Fruit fly (Drosophila melanogaster) whole organism, prepupa: ENCODE results near the gene CG6330.

Experiments
- Blimp-1 ChIP-seq: fragments of 200-800 bp; sonication (Bioruptor generic); optimal IDR thresholded peaks from 3 replicates; lab custom pipeline; 2017; ENCODE audit warnings: missing biosample characterization, missing genetic modification characterization, mild to moderate bottlenecking, moderate library complexity, missing genetic modification reagents
- CG10631 ChIP-seq: fragments of 200-800 bp; sonication (Bioruptor generic); optimal IDR thresholded peaks from 2 replicates; lab custom pipeline; 2016; ENCODE audit warnings: missing biosample characterization, missing genetic modification characterization
- CG10669 ChIP-seq: fragments of 200-800 bp; sonication (Bioruptor generic); optimal IDR thresholded peaks from 3 replicates; lab custom pipeline; 2018; ENCODE audit warnings: missing biosample characterization, mild to moderate bottlenecking, missing genetic modification characterization, moderate library complexity
- CG11902 ChIP-seq: fragments of 200-800 bp; sonication (Bioruptor generic); optimal IDR thresholded peaks from 3 replicates; lab custom pipeline; 2016; ENCODE audit warnings: missing biosample characterization, missing genetic modification characterization
- CG15336 ChIP-seq: fragments of 200-800 bp; sonication (Bioruptor generic); IDR thresholded peaks from 2 replicates; pipeline ENCODE4 v1.3.6; 2022; ENCODE audit warnings: missing biosample characterization, missing genetic modification characterization
- CG31627 ChIP-seq: fragments of 200-800 bp; sonication (Bioruptor generic); optimal IDR thresholded peaks from 3 replicates; lab custom pipeline; 2016; ENCODE audit warnings: missing biosample characterization, missing genetic modification characterization
- CG32006 ChIP-seq: fragments of 200-800 bp; sonication (Bioruptor generic); optimal IDR thresholded peaks from 3 replicates; lab custom pipeline; 2017; ENCODE audit warnings: missing biosample characterization, mild to moderate bottlenecking, missing genetic modification characterization
- CG34406 ChIP-seq: fragments of 200-800 bp; sonication (Bioruptor generic); optimal IDR thresholded peaks from 3 replicates; lab custom pipeline; 2016; ENCODE audit warnings: missing biosample characterization, missing genetic modification characterization
- CG3919 ChIP-seq: fragments of 200-800 bp; sonication (Bioruptor generic); optimal IDR thresholded peaks from 3 replicates; lab custom pipeline; 2016; ENCODE audit warnings: missing biosample characterization, missing genetic modification characterization
- CG6792 ChIP-seq: fragments of 200-800 bp; sonication (Bioruptor generic); optimal IDR thresholded peaks from 3 replicates; lab custom pipeline; 2016; ENCODE audit warnings: missing biosample characterization, missing genetic modification characterization
- CG6808 ChIP-seq: fragments of 200-800 bp; sonication (Bioruptor generic); optimal IDR thresholded peaks from 3 replicates; lab custom pipeline; 2017; ENCODE audit warnings: missing biosample characterization, missing genetic modification characterization, mild to moderate bottlenecking, moderate library complexity, missing genetic modification reagents
- CG6854 ChIP-seq: fragments of 200-800 bp; sonication (Bioruptor generic); optimal IDR thresholded peaks from 2 replicates; lab custom pipeline; 2017; ENCODE audit warnings: missing biosample characterization, mild to moderate bottlenecking, missing genetic modification characterization
- CG7368 ChIP-seq: fragments of 200-800 bp; sonication (Bioruptor generic); optimal IDR thresholded peaks from 3 replicates; lab custom pipeline; 2016; ENCODE audit warnings: missing biosample characterization, missing genetic modification characterization
- CG8119 ChIP-seq: fragments of 200-800 bp; sonication (Bioruptor generic); IDR thresholded peaks from 3 replicates; pipeline ENCODE4 v1.3.6; 2022; ENCODE audit warnings: missing biosample characterization, missing genetic modification characterization
- CG8319 ChIP-seq: fragments of 200-800 bp; sonication (Bioruptor generic); optimal IDR thresholded peaks from 3 replicates; lab custom pipeline; 2016; ENCODE audit warnings: missing biosample characterization, missing genetic modification characterization
- CG8632 ChIP-seq: fragments of 200-800 bp; sonication (Bioruptor generic); optimal IDR thresholded peaks from 3 replicates; lab custom pipeline; 2016; ENCODE audit warnings: missing biosample characterization, missing genetic modification characterization
- CG9139 ChIP-seq: fragments of 200-800 bp; sonication (Bioruptor generic); optimal IDR thresholded peaks from 3 replicates; lab custom pipeline; 2017; ENCODE audit warnings: missing biosample characterization, mild to moderate bottlenecking, missing genetic modification characterization
- Eip75B ChIP-seq: fragments of 200-800 bp; sonication (Bioruptor generic); optimal IDR thresholded peaks from 3 replicates; lab custom pipeline; 2016; ENCODE audit warnings: missing biosample characterization, missing genetic modification characterization
- Eip78C ChIP-seq: fragments of 200-800 bp; sonication (Bioruptor generic); peaks from one replicate; lab custom pipeline; 2016; ENCODE audit warnings: missing biosample characterization, missing genetic modification characterization
- Eip93F ChIP-seq: fragments of 200-800 bp; sonication (Bioruptor generic); optimal IDR thresholded peaks from 2 replicates; lab custom pipeline; 2016; ENCODE audit warnings: missing biosample characterization, mild to moderate bottlenecking, missing genetic modification characterization
- Ets96B ChIP-seq: fragments of 200-800 bp; optimal IDR thresholded peaks from 2 replicates; lab custom pipeline; 2019; ENCODE audit warnings: missing biosample characterization, mild to moderate bottlenecking, missing genetic modification characterization, moderate library complexity
- Hr38 ChIP-seq: sonication (Bioruptor generic); optimal IDR thresholded peaks from 2 replicates; lab custom pipeline; 2016; ENCODE audit warnings: missing biosample characterization, missing genetic modification characterization
- Hr4 ChIP-seq: fragments of 200-800 bp; sonication (Bioruptor generic); optimal IDR thresholded peaks from 3 replicates; lab custom pipeline; 2016; ENCODE audit warnings: missing biosample characterization, missing genetic modification characterization
- Met ChIP-seq: fragments of 200-800 bp; sonication (Bioruptor generic); optimal IDR thresholded peaks from 3 replicates; lab custom pipeline; 2016; ENCODE audit warnings: missing biosample characterization, missing genetic modification characterization
- OdsH ChIP-seq: fragments of 200-800 bp; sonication (Bioruptor generic); optimal IDR thresholded peaks from 3 replicates; lab custom pipeline; 2016; ENCODE audit warnings: missing biosample characterization, missing genetic modification characterization
- Sox102F ChIP-seq: fragments of 200-800 bp; sonication (Bioruptor generic); optimal IDR thresholded peaks from 2 replicates; lab custom pipeline; 2016; ENCODE audit warnings: missing biosample characterization, mild to moderate bottlenecking, missing genetic modification characterization
- Sox14 ChIP-seq: fragments of 200-800 bp; sonication (Bioruptor generic); optimal IDR thresholded peaks from 3 replicates; lab custom pipeline; 2016; ENCODE audit warnings: missing biosample characterization, missing genetic modification characterization
- Sox15 ChIP-seq: fragments of 200-800 bp; sonication (Bioruptor generic); optimal IDR thresholded peaks from 3 replicates; lab custom pipeline; 2016; ENCODE audit warnings: missing biosample characterization, missing genetic modification characterization
- achi ChIP-seq: fragments of 200-800 bp; sonication (Bioruptor generic); optimal IDR thresholded peaks from 3 replicates; lab custom pipeline; 2016; ENCODE audit warnings: missing biosample characterization, missing genetic modification characterization
- dac ChIP-seq: fragments of 200-800 bp; sonication (Bioruptor generic); optimal IDR thresholded peaks from 2 replicates; lab custom pipeline; 2017; ENCODE audit warnings: missing biosample characterization, mild to moderate bottlenecking, missing genetic modification characterization
- dsx ChIP-seq: fragments of 200-800 bp; optimal IDR thresholded peaks from 3 replicates; lab custom pipeline; 2019; ENCODE audit warnings: missing biosample characterization, mild to moderate bottlenecking, missing genetic modification characterization, moderate library complexity; ENCODE audit not compliant: poor library complexity, severe bottlenecking
- esn ChIP-seq: fragments of 200-800 bp; sonication (Bioruptor generic); optimal IDR thresholded peaks from 2 replicates; lab custom pipeline; 2016; ENCODE audit warnings: missing biosample characterization, mild to moderate bottlenecking, missing genetic modification characterization, moderate library complexity
- fd59A ChIP-seq: fragments of 200-800 bp; sonication (Bioruptor generic); optimal IDR thresholded peaks from 2 replicates; lab custom pipeline; 2017; ENCODE audit warnings: missing biosample characterization, mild to moderate bottlenecking, missing genetic modification characterization, missing genetic modification reagents
- fd85E ChIP-seq: fragments of 200-800 bp; sonication (Bioruptor generic); optimal IDR thresholded peaks from 3 replicates; lab custom pipeline; 2016; ENCODE audit warnings: missing biosample characterization, missing genetic modification characterization
- fkh ChIP-seq: fragments of 200-800 bp; sonication (Bioruptor generic); optimal IDR thresholded peaks from 3 replicates; lab custom pipeline; 2017; ENCODE audit warnings: missing biosample characterization, mild to moderate bottlenecking, missing genetic modification characterization, moderate library complexity
- lz ChIP-seq: fragments of 200-800 bp; sonication (Bioruptor generic); optimal IDR thresholded peaks from 3 replicates; lab custom pipeline; 2016; ENCODE audit warnings: missing biosample characterization, missing genetic modification characterization
- net ChIP-seq: fragments of 200-800 bp; sonication (Bioruptor generic); optimal IDR thresholded peaks from 3 replicates; lab custom pipeline; 2016; ENCODE audit warnings: missing biosample characterization, missing genetic modification characterization
- pdm3 ChIP-seq: fragments of 200-800 bp; sonication (Bioruptor generic); optimal IDR thresholded peaks from 3 replicates; lab custom pipeline; 2016; ENCODE audit warnings: missing biosample characterization, missing genetic modification characterization
- salr ChIP-seq, 2 experiments: fragments of 200-800 bp; sonication (Bioruptor generic); optimal IDR thresholded peaks; 3 replicates each; lab custom pipeline; 2016 to 2018; ENCODE audit warnings: missing biosample characterization in 2 of 2, missing genetic modification characterization in 2 of 2, mild to moderate bottlenecking in 1 of 2
- spab ChIP-seq: fragments of 200-800 bp; sonication (Bioruptor generic); optimal IDR thresholded peaks from 2 replicates; lab custom pipeline; 2017; ENCODE audit warnings: missing biosample characterization, mild to moderate bottlenecking, missing genetic modification characterization, missing genetic modification reagents
- svp ChIP-seq: fragments of 200-800 bp; sonication (Bioruptor generic); peaks from one replicate; lab custom pipeline; 2016; ENCODE audit warnings: missing biosample characterization, missing genetic modification characterization
- topi ChIP-seq: fragments of 200-800 bp; sonication (Bioruptor generic); optimal IDR thresholded peaks from 3 replicates; lab custom pipeline; 2016; ENCODE audit warnings: missing biosample characterization, missing genetic modification characterization
- vri ChIP-seq: fragments of 200-800 bp; sonication (Bioruptor generic); optimal IDR thresholded peaks from 3 replicates; lab custom pipeline; 2016; ENCODE audit warnings: missing biosample characterization, mild to moderate bottlenecking, missing genetic modification characterization

The CG6330 gene

dm6 chr3R:26966794-26967323, 8.6 kb upstream of the CG6330 start, which contains the start of gene CG5521 (continued):
- no peak for TF ChIP-seq dsx (GFP tag; lab: Kevin White, UChicago)
- TF ChIP-seq CG6808, result no peak
- TF ChIP-seq CG3919 (GFP tag; lab: Kevin White, UChicago), result peak; percentile 9
- no peak for TF ChIP-seq CG7368 (GFP tag; lab: Kevin White, UChicago)

DNA sequence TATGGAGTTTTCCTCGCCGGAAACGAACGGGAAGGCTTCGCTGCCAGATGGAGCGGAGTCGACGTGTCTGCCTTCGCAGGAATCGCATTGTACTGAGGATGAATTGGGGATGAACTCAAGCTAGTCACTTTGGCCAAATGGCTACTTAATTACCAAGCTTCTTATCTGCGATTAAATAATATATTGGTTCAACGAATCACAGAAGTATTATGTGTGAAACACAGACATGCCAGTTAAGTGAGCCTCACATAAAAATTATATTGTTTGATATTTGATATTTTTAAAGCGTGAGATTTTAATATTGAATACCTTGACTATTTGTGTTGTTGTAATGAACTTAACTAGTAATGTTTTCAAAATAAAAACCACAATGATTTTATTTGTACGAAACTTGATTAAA, 8.1 kb upstream of the CG6330 start, which contains the start of gene Gr97a:
TSS of gene Gr97a (minus strand) at position 101 of the 400 bp plus-strand sequence.
- TF ChIP-seq svp (GFP tag; lab: Kevin White, UChicago), result no peak
- TF ChIP-seq achi (GFP tag; lab: Kevin White, UChicago), result no peak
- TF ChIP-seq esn (GFP tag; lab: Kevin White, UChicago), result no peak
- TF ChIP-seq salr (GFP tag; optimal IDR thresholded peaks at IDR 0.05; lab: Kevin White, UChicago), result no peak
- TF ChIP-seq net, result no peak
- TF ChIP-seq CG8319 (GFP tag; lab: Kevin White, UChicago), result no peak
- no peak for TF ChIP-seq CG7368 (GFP tag; lab: Kevin White, UChicago)
- no peak for TF ChIP-seq lz (GFP tag; lab: Kevin White, UChicago)
- TF ChIP-seq vri (GFP tag; lab: Kevin White, UChicago), result no peak
- no peak for TF ChIP-seq CG9139
- no peak for TF ChIP-seq topi (GFP tag; lab: Kevin White, UChicago)
- no peak for TF ChIP-seq dac
- no peak for TF ChIP-seq CG15336 (GFP tag; lab: Robert Waterston, UW)
- no peak for TF ChIP-seq CG8119
- no peak for TF ChIP-seq fd85E (GFP tag; lab: Kevin White, UChicago)
- no peak for TF ChIP-seq Ets96B (tag; lab: Kevin White, UChicago)
- no peak for TF ChIP-seq CG11902 (GFP tag; lab: Kevin White, UChicago)
- TF ChIP-seq, all 60 proteins: peak for 0

dm6 chr3R:26964452-26965133, 6.3 kb upstream of the CG6330 start, which contains the start of gene Tsp97E:
Gene Tsp97E, minus strand, starts transcription at chr3R:26964817.
- TF ChIP-seq CG11902 (GFP tag; lab: Kevin White, UChicago), result no peak
- no peak for TF ChIP-seq CG6792 (GFP tag; lab: Kevin White, UChicago)
- peak; percentile 14 for TF ChIP-seq Met (GFP tag; lab: Kevin White, UChicago)
- TF ChIP-seq Sox14 (GFP tag; lab: Kevin White, UChicago), result peak; percentile 32
- peak; percentile 40 for TF ChIP-seq esn (GFP tag; lab: Kevin White, UChicago)
- no peak for TF ChIP-seq Sox102F (GFP tag; lab: Kevin White, UChicago)
- TF ChIP-seq Eip78C (GFP tag; lab: Kevin White, UChicago), result peak; percentile 56
- TF ChIP-seq Blimp-1 (GFP tag; lab: Kevin White, UChicago), result peak; percentile 100
- TF ChIP-seq topi (GFP tag; lab: Kevin White, UChicago), result peak; percentile 27
- TF ChIP-seq OdsH (GFP tag; lab: Kevin White, UChicago), result no peak
- TF ChIP-seq fkh (GFP tag; lab: Kevin White, UChicago), result peak; percentile 58
- TF ChIP-seq CG6854 (GFP tag; lab: Kevin White, UChicago), result peak; percentile 63
- TF ChIP-seq Eip75B (GFP tag; lab: Kevin White, UChicago), result peak; percentile 17
- peak; percentile 53 for TF ChIP-seq svp (GFP tag; lab: Kevin White, UChicago)
- peak; percentile 22 for TF ChIP-seq dsx (GFP tag; lab: Kevin White, UChicago)

- TF ChIP-seq Hr38 (GFP tag; lab: Kevin White, UChicago) (no peak), CG8632 (GFP tag; lab: Kevin White, UChicago) (peak; percentile 25), CG6854 (GFP tag; lab: Kevin White, UChicago) (no peak), CG10631 (GFP tag; lab: Kevin White, UChicago) (peak; percentile 38), net (peak; percentile 50), spab (GFP tag; lab: Kevin White, UChicago) (peak; percentile 82), CG31627 (peak; percentile 61), Eip93F (GFP tag; lab: Kevin White, UChicago) (no peak), lz (GFP tag; lab: Kevin White, UChicago) (peak; percentile 60), CG10669 (GFP tag; lab: Kevin White, UChicago) (peak; percentile 88), Sox15 (GFP tag; lab: Kevin White, UChicago) (no peak), OdsH (GFP tag; lab: Kevin White, UChicago) (peak; percentile 58), CG32006 (peak; percentile 65), pdm3 (GFP tag; lab: Kevin White, UChicago) (peak; percentile 58), fd59A (GFP tag; lab: Kevin White, UChicago) (peak; percentile 57), CG34406 (peak; percentile 47), svp (GFP tag; lab: Kevin White, UChicago) (peak; percentile 94), Hr4 (GFP tag; lab: Kevin White, UChicago) (peak; percentile 58), dac (peak; percentile 49), Sox102F (GFP tag; lab: Kevin White, UChicago) (peak; percentile 63)
Measured at dm6 chr3R:26963747-26964174, 5.5 kb upstream of the CG6330 start.
